Worm (Caenorhabditis elegans) whole organism, L2 larva: Measurements from ENCODE around the gene Y50D4B.2.

ENCODE experiments used
- C34F6.9 ChIP-seq: fragments of 150-350 bp; optimal IDR thresholded peaks from 2 replicates; lab custom pipeline; 2014; ENCODE audit warnings: missing biosample characterization, missing genetic modification characterization
- R02D3.7 ChIP-seq: fragments of 150-350 bp; optimal IDR thresholded peaks from 2 replicates; lab custom pipeline; 2014; ENCODE audit warnings: missing biosample characterization, missing genetic modification characterization
- ZK546.5 ChIP-seq: sonication (generic microtip); optimal IDR thresholded peaks from 2 replicates; lab custom pipeline; 2017; ENCODE audit warnings: missing biosample characterization, missing genetic modification characterization
- ama-1 ChIP-seq: fragments of 150-350 bp; optimal IDR thresholded peaks from 2 replicates; lab custom pipeline; 2018; ENCODE audit warnings: inconsistent platforms
- ceh-82 ChIP-seq: fragments of 150-350 bp; optimal IDR thresholded peaks from 2 replicates; lab custom pipeline; 2014; ENCODE audit warnings: missing biosample characterization, missing genetic modification characterization
- crh-2 ChIP-seq: sonication (generic microtip); optimal IDR thresholded peaks from 2 replicates; lab custom pipeline; 2017; ENCODE audit warnings: missing biosample characterization, missing genetic modification characterization
- dmd-4 ChIP-seq: sonication (generic microtip); optimal IDR thresholded peaks from 2 replicates; lab custom pipeline; 2017; ENCODE audit warnings: missing biosample characterization, missing genetic modification characterization
- fos-1 ChIP-seq: fragments of 150-350 bp; optimal IDR thresholded peaks from 2 replicates; lab custom pipeline; 2014; ENCODE audit warnings: missing biosample characterization, missing genetic modification characterization
- gmeb-1 ChIP-seq: fragments of 150-350 bp; optimal IDR thresholded peaks from 2 replicates; lab custom pipeline; 2014; ENCODE audit warnings: missing biosample characterization, missing genetic modification characterization
- lin-11 ChIP-seq: fragments of 150-350 bp; sonication (generic microtip); optimal IDR thresholded peaks from 2 replicates; lab custom pipeline; 2014; ENCODE audit warnings: missing biosample characterization, missing genetic modification characterization, inconsistent platforms, mixed read lengths
- lin-13 ChIP-seq: fragments of 150-350 bp; optimal IDR thresholded peaks from 2 replicates; lab custom pipeline; 2014; ENCODE audit warnings: missing biosample characterization, missing genetic modification reagents, missing genetic modification characterization
- lin-39 ChIP-seq: fragments of 150-350 bp; optimal IDR thresholded peaks from 2 replicates; lab custom pipeline; 2014; ENCODE audit warnings: missing biosample characterization, missing genetic modification reagents, missing genetic modification characterization
- lsy-2 ChIP-seq, 2 experiments: fragments of 150-350 bp in 1 of 2; sonication (generic microtip) in 1 of 2; optimal IDR thresholded peaks; 2 replicates each; lab custom pipeline; 2014 to 2017; ENCODE audit warnings: missing biosample characterization in 2 of 2, missing genetic modification characterization in 2 of 2
- mab-5 ChIP-seq: fragments of 150-350 bp; optimal IDR thresholded peaks from 2 replicates; lab custom pipeline; 2014; ENCODE audit warnings: missing biosample characterization, missing genetic modification characterization
- mbf-1 ChIP-seq: sonication (generic microtip); optimal IDR thresholded peaks from 2 replicates; lab custom pipeline; 2017; ENCODE audit warnings: missing biosample characterization, missing genetic modification characterization
- nhr-10 ChIP-seq: sonication (generic microtip); optimal IDR thresholded peaks from 2 replicates; lab custom pipeline; 2017; ENCODE audit warnings: missing biosample characterization, missing genetic modification characterization
- nhr-129 ChIP-seq: fragments of 150-350 bp; optimal IDR thresholded peaks from 2 replicates; lab custom pipeline; 2014; ENCODE audit warnings: missing biosample characterization, missing genetic modification characterization
- nhr-23 ChIP-seq: fragments of 150-350 bp; optimal IDR thresholded peaks from 2 replicates; lab custom pipeline; 2014; ENCODE audit warnings: missing biosample characterization, missing genetic modification reagents, missing genetic modification characterization
- nhr-25 ChIP-seq: fragments of 150-350 bp; sonication (generic microtip); optimal IDR thresholded peaks from 3 replicates; lab custom pipeline; 2014; ENCODE audit warnings: missing biosample characterization, missing genetic modification characterization
- nhr-6 ChIP-seq: fragments of 150-350 bp; optimal IDR thresholded peaks from 2 replicates; lab custom pipeline; 2014; ENCODE audit warnings: missing biosample characterization, missing genetic modification characterization
- nhr-77 ChIP-seq: fragments of 150-350 bp; optimal IDR thresholded peaks from 2 replicates; lab custom pipeline; 2014; ENCODE audit warnings: missing biosample characterization, missing genetic modification characterization
- sem-4 ChIP-seq: fragments of 150-350 bp; optimal IDR thresholded peaks from 2 replicates; lab custom pipeline; 2014; ENCODE audit warnings: missing biosample characterization, missing genetic modification reagents, missing genetic modification characterization
- sma-3 ChIP-seq: sonication (generic microtip); optimal IDR thresholded peaks from 2 replicates; lab custom pipeline; 2016; ENCODE audit warnings: missing genetic modification reagents, missing genetic modification characterization, missing compliant biosample characterization
- sma-9 ChIP-seq, 2 experiments: fragments of 150-350 bp in 1 of 2; sonication (generic microtip) in 1 of 2; optimal IDR thresholded peaks; 2 replicates each; lab custom pipeline; 2014 to 2016; ENCODE audit warnings: missing genetic modification characterization in 2 of 2, mild to moderate bottlenecking in 1 of 2, missing biosample characterization in 1 of 2, missing compliant biosample characterization in 1 of 2, missing genetic modification reagents in 1 of 2, moderate library complexity in 1 of 2
- snpc-4 ChIP-seq: fragments of 150-350 bp; optimal IDR thresholded peaks from 2 replicates; lab custom pipeline; 2014; ENCODE audit warnings: missing biosample characterization, missing genetic modification characterization
- unc-55 ChIP-seq: fragments of 150-350 bp; sonication (generic microtip); optimal IDR thresholded peaks from 3 replicates; lab custom pipeline; 2014; ENCODE audit warnings: missing biosample characterization, missing genetic modification reagents, missing genetic modification characterization
- unc-62 ChIP-seq: fragments of 150-350 bp; optimal IDR thresholded peaks from 2 replicates; lab custom pipeline; 2014; ENCODE audit warnings: missing biosample characterization, missing genetic modification reagents, missing genetic modification characterization
- zag-1 ChIP-seq: fragments of 150-350 bp; optimal IDR thresholded peaks from 2 replicates; lab custom pipeline; 2014; ENCODE audit warnings: missing biosample characterization, missing genetic modification characterization
- ztf-1 ChIP-seq: fragments of 200-800 bp; sonication (Bioruptor generic); conservative IDR thresholded peaks from 2 replicates; pipeline ENCODE4 v1.3.6; 2022; ENCODE audit warnings: missing genetic modification characterization, missing compliant biosample characterization

The Y50D4B.2 gene

DNA sequence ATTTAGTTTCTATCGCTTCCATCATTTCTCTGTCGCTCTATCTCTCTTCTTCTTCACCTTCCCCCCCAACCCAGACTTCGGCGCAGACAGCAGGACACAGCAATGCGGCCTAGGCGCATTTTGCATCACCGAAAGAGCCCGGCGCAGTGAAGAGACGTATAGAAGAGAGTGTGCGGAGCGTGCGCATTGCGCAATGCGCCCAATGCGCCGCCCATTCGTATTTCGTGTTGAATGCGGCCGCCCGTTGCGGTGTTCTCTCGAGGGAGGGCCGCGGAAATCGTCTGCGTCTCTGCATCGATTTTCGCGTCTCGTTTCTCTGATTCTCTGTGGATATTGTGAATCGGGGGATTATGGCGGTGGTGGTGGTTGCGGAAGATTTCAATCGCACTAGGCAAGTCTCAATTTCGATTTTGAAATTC, 51.0 kb downstream of the Y50D4B.2 start (continued):
- TF ChIP-seq unc-62 (GFP tag; lab: Kevin White, UChicago) (peak; percentile 69), mbf-1 (no peak)

DNA sequence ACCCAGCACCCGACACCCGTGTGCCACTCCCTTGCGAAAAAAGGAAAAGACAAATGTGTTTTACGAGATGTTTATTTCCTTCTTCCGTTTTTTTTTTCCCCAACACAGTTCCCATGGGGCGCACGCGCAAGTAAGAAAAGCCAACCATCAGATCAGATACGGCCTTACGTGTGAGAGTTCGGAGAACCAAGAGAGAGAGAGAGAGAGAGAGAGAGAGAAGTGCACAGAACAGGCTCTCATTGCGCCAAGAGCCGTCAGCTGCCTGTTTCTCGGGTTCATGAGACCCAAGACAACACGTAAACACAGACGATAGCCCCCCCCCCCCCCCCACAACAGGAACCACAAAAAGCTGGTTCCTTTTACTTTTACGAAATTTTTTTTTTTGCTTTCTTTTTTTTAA, 51.5 kb downstream of the Y50D4B.2 start:
- TF ChIP-seq fos-1 (tag; lab: Kevin White, UChicago) (no peak), nhr-6 (tag; lab: Kevin White, UChicago) (no peak), C34F6.9 (tag; lab: Kevin White, UChicago) (no peak), sma-9 (GFP tag; optimal IDR thresholded peaks at IDR 0.05; lab: Kevin White, UChicago) (no peak), sma-9 (tag; optimal IDR thresholded peaks at IDR 0.05; lab: Kevin White, UChicago) (no peak), nhr-77 (tag; lab: Kevin White, UChicago) (no peak), ama-1 (lab: Kevin White, UChicago) (no peak), lin-11 (no peak), dmd-4 (tag; lab: Kevin White, UChicago) (no peak), nhr-25 (no peak), lsy-2 (tag; optimal IDR thresholded peaks at IDR 0.05; lab: Kevin White, UChicago) (no peak), nhr-129 (tag; lab: Kevin White, UChicago) (no peak), lin-13 (GFP tag; lab: Kevin White, UChicago) (no peak), mab-5 (tag; lab: Kevin White, UChicago) (no peak), nhr-23 (tag; lab: Kevin White, UChicago) (no peak), nhr-10 (tag; lab: Kevin White, UChicago) (no peak), ZK546.5 (tag; lab: Kevin White, UChicago) (no peak), unc-62 (GFP tag; lab: Kevin White, UChicago) (no peak), lin-39 (no peak)

DNA sequence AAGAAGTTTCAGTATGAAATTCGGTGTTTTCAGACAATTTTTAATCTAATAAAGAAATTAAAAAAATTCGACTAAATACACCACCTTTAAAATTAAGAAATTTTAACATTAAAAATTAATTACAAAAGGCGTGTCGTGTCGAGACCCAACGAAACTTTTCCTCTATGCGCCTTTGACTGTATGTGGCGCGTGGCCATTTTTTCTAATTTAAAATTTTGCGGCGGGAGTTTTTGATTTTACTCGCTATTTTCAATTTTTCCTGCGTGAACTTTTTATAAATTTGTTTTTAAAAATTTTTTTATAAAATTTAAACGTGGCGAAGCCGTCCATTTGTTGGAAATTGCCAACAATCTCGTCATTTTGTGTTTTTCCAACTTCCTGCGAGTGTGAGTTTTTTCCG, 52.4 kb downstream of the Y50D4B.2 start:
- TF ChIP-seq snpc-4 (tag; lab: Kevin White, UChicago): no peak
- no peak for TF ChIP-seq ZK546.5 (tag; lab: Kevin White, UChicago)
- TF ChIP-seq sma-3: no peak
- no peak for TF ChIP-seq zag-1 (tag; lab: Kevin White, UChicago)
- TF ChIP-seq R02D3.7 (tag; lab: Kevin White, UChicago): no peak
- TF ChIP-seq gmeb-1: no peak
- no peak for TF ChIP-seq lin-13 (GFP tag; lab: Kevin White, UChicago)
- TF ChIP-seq sma-9 (GFP tag; optimal IDR thresholded peaks at IDR 0.05; lab: Kevin White, UChicago): no peak
- TF ChIP-seq sma-9 (tag; optimal IDR thresholded peaks at IDR 0.05; lab: Kevin White, UChicago): no peak
- no peak for TF ChIP-seq lin-11
- no peak for TF ChIP-seq ztf-1 (GFP tag; lab: Robert Waterston, UW)
- TF ChIP-seq crh-2: no peak
- TF ChIP-seq nhr-25: no peak

DNA sequence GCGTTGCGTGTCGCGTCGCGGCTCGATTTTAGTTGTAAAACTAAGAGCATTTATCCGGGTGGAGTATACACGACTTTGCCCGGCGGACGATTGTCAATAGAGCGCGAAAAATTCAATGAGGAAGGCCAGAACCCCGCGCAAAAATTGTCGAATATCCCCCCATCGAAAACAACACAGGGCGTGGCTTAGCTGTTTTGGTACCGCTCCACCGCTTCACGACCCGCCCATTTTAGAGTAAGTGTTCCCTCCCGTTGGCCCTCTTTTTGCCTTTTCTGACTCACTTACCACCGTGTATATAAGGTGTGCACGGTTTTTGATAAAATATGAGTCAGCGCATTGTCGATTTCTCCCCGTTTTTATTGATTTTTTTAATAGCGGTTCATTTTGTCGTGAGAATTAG, 53.0 kb downstream of the Y50D4B.2 start:
- TF ChIP-seq sem-4 (tag; lab: Kevin White, UChicago) (no peak), dmd-4 (tag; lab: Kevin White, UChicago) (no peak), C34F6.9 (tag; lab: Kevin White, UChicago) (no peak), lin-39 (no peak), lsy-2 (tag; optimal IDR thresholded peaks at IDR 0.05; lab: Kevin White, UChicago) (no peak), nhr-25 (no peak), ceh-82 (tag; lab: Kevin White, UChicago) (no peak), unc-55 (GFP tag; lab: Kevin White, UChicago) (no peak)
